Worm (Caenorhabditis elegans): ENCODE measurements around the gene F32D8.4.
A peak's percentile ranks its signal among the peaks of the same experiment; 100 is the strongest.

F32D8.4 gene

DNA sequence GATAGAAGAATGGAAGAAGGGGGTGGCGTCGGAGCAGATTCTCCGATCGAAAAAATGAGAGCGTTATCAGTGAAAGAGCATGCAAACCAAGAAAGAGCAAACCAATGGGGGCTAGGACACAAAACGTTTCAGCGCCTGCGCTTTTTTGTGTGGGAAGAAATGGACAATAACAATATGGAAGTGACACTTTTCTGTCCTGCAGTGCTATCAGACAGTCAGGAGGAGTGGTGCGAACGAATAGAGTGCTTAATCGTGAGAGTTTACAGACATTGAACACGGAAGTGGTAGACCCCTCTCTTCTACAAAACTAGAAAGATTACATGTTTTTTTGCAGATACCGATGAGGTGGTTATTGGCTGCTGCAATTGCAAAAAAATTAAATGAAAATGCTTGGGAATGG lies 38.0 kb downstream of the F32D8.4 start (continued):
- no peak for TF ChIP-seq K12H6.12 (tag; optimal IDR thresholded peaks at IDR 0.05)
- no peak for TF ChIP-seq hlh-12 (tag; optimal IDR thresholded peaks at IDR 0.05)
- peak; percentile 76 for TF ChIP-seq dox-1 (GFP tag; IDR thresholded peaks at IDR 0.05)
- TF ChIP-seq athp-1 (tag; optimal IDR thresholded peaks at IDR 0.05) = no peak
- no peak for TF ChIP-seq cebp-1 (GFP tag; IDR thresholded peaks at IDR 0.05)
- peak; percentile 40 for TF ChIP-seq cebp-1 (tag; optimal IDR thresholded peaks at IDR 0.05)
- no peak for TF ChIP-seq madf-3 (GFP tag; IDR thresholded peaks at IDR 0.05)
- TF ChIP-seq sptf-2 (GFP tag; optimal IDR thresholded peaks at IDR 0.05) = peak; percentile 11
- no peak for TF ChIP-seq B0336.3 (GFP tag; IDR thresholded peaks at IDR 0.05)
- no peak for TF ChIP-seq sdz-38 (tag; optimal IDR thresholded peaks at IDR 0.05)
- TF ChIP-seq nhr-27 (tag; optimal IDR thresholded peaks at IDR 0.05) = no peak
- TF ChIP-seq C06A6.2 (GFP tag; conservative IDR thresholded peaks at IDR 0.05) = no peak
- peak; percentile 59 for TF ChIP-seq atf-7 (tag; optimal IDR thresholded peaks at IDR 0.05)
- TF ChIP-seq snpc-1.3 (tag; optimal IDR thresholded peaks at IDR 0.05; ENCODE audit: insufficient read depth) = no peak
- TF ChIP-seq lin-26 (GFP tag; IDR thresholded peaks at IDR 0.05) = no peak
- no peak for TF ChIP-seq ztf-6 (GFP tag; IDR thresholded peaks at IDR 0.05)
- TF ChIP-seq tbp1 (GFP tag; optimal IDR thresholded peaks at IDR 0.05) = peak; percentile 12
- TF ChIP-seq madf-10 (tag; optimal IDR thresholded peaks at IDR 0.05) = peak; percentile 26
- peak; percentile 50 for TF ChIP-seq chd-7 (tag; optimal IDR thresholded peaks at IDR 0.05)
- no peak for TF ChIP-seq nfya-1 (tag; optimal IDR thresholded peaks at IDR 0.05; ENCODE audit: borderline replicate concordance, insufficient read depth)
- no peak for TF ChIP-seq aptf-3 (GFP tag; IDR thresholded peaks at IDR 0.05)
- TF ChIP-seq nhr-90 (tag; optimal IDR thresholded peaks at IDR 0.05) = peak; percentile 62
- no peak for TF ChIP-seq ceh-27 (GFP tag; optimal IDR thresholded peaks at IDR 0.05)
- TF ChIP-seq Y95B8A.8 (GFP tag; IDR thresholded peaks at IDR 0.05) = 0 out of 2 replicates have a peak, but pooled peaks have one; percentile 19
- no peak for TF ChIP-seq F37B4.10 (GFP tag; IDR thresholded peaks at IDR 0.05)
- TF ChIP-seq ceh-100 (GFP tag; IDR thresholded peaks at IDR 0.05) = no peak
- no peak for TF ChIP-seq die-1 (tag; optimal IDR thresholded peaks at IDR 0.05)
- TF ChIP-seq ztf-3 (GFP tag; optimal IDR thresholded peaks at IDR 0.05) = no peak
- TF ChIP-seq lin-40 (tag; optimal IDR thresholded peaks at IDR 0.05) = no peak
- TF ChIP-seq K11D2.4 (GFP tag; IDR thresholded peaks at IDR 0.05) = no peak
- TF ChIP-seq lsl-1 (GFP tag; optimal IDR thresholded peaks at IDR 0.05) = no peak
- no peak for TF ChIP-seq F33H1.4 (GFP tag; IDR thresholded peaks at IDR 0.05)
- no peak for TF ChIP-seq ccch-3 (GFP tag; optimal IDR thresholded peaks at IDR 0.05)
- TF ChIP-seq nfyb-1 (GFP tag; IDR thresholded peaks at IDR 0.05) = peak; percentile 8; the same call in 1 of the 2 replicates

DNA sequence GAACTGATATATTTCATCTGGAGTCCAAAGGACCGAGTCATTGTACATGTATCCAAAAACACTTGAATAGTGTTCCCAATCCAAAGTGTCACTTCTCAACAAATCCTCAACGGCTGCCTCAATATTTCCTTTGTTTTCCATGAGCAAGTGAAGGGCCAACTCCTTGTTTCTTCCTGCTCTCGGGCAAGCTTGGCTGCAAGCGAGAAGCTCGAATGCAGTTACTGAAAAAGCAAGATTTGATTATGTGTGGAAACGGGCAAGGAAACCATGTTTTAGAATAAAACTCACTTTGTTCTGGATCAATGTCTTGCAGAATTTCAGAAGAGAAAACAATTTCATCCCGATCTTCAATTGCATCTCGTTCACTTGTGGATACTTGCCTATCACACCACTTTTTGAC lies 39.2 kb downstream of the F32D8.4 start:
- TF ChIP-seq repo-1 (tag; optimal IDR thresholded peaks at IDR 0.05) = no peak

DNA sequence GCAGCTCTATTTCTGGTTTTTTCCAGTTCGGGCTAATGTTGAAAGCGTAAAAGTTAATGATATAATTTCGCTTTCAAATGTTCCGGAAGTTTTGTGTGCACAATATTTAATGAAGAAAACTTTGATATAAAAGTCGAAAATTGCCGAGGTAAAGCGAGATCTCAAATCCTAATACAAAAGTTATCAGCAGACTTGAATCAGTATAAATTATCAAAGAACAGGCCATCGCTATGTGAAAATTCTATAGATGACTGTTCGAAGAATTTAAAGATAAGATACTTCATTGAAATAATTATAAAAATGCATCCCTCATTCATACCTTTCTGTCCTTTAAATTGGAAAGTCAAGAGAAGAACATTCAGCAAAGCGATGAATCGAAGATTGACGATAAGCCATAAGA lies 46.5 kb downstream of the F32D8.4 start, which contains the start of gene C29A12.6:
C29A12.6 (plus strand) TSS at position 301 of the 400 bp plus-strand sequence.
- TF ChIP-seq aptf-2 (GFP tag; conservative IDR thresholded peaks at IDR 0.05) (no peak), nhr-27 (tag; optimal IDR thresholded peaks at IDR 0.05) (no peak), akir-1 (GFP tag; optimal IDR thresholded peaks at IDR 0.05) (no peak), somi-1 (GFP tag; optimal IDR thresholded peaks at IDR 0.05) (no peak), ztf-22 (GFP tag; optimal IDR thresholded peaks at IDR 0.05) (no peak), nhr-120 (GFP tag; IDR thresholded peaks at IDR 0.05) (no peak), chd-7 (tag; optimal IDR thresholded peaks at IDR 0.05) (no peak), nfyb-1 (GFP tag; IDR thresholded peaks at IDR 0.05) (no peak), egrh-3 (GFP tag; IDR thresholded peaks at IDR 0.05) (no peak), snpc-1.1 (tag; optimal IDR thresholded peaks at IDR 0.05; ENCODE audit: insufficient read depth) (no peak), tbx-9 (tag; optimal IDR thresholded peaks at IDR 0.05; ENCODE audit: borderline replicate concordance) (no peak), ceh-100 (GFP tag; IDR thresholded peaks at IDR 0.05) (no peak), ZK185.1 (tag; optimal IDR thresholded peaks at IDR 0.05; ENCODE audit: poor library complexity, severe bottlenecking) (no peak), rec-8 (tag; optimal IDR thresholded peaks at IDR 0.05) (no peak)

Measured in whole organism, young adult.